Worm (Caenorhabditis elegans) whole organism, L4 larva: ENCODE measurements around the gene ins-12.

Source experiments
- aly-2 ChIP-seq: sonication (generic microtip); optimal IDR thresholded peaks from 2 replicates; lab custom pipeline; 2018; ENCODE audit warnings: missing biosample characterization, missing genetic modification characterization
- cey-2 ChIP-seq: sonication (generic microtip); optimal IDR thresholded peaks from 3 replicates; lab custom pipeline; 2017; ENCODE audit warnings: missing genetic modification characterization, mild to moderate bottlenecking, missing compliant biosample characterization, antibody characterized with exemption, borderline replicate concordance; ENCODE audit not compliant: insufficient read depth
- nhr-102 ChIP-seq: sonication (generic microtip); optimal IDR thresholded peaks from 2 replicates; lab custom pipeline; 2016; ENCODE audit warnings: mild to moderate bottlenecking, missing genetic modification characterization, moderate library complexity, missing compliant biosample characterization
- unc-130 ChIP-seq: sonication (generic microtip); optimal IDR thresholded peaks from 2 replicates; lab custom pipeline; 2016; ENCODE audit warnings: missing genetic modification reagents, missing genetic modification characterization, missing compliant biosample characterization
- unc-39 ChIP-seq: sonication (generic microtip); optimal IDR thresholded peaks from 2 replicates; lab custom pipeline; 2017; ENCODE audit warnings: missing biosample characterization, missing genetic modification characterization
- unc-62 ChIP-seq, 3 experiments: fragments of 150-350 bp in 1 of 3; sonication (generic microtip); optimal IDR thresholded peaks in 2 of 3; peaks in 1 of 3; 1 replicate in 1 of 3; 2 replicates in 2 of 3; lab custom pipeline; 2014 to 2017; ENCODE audit warnings: missing biosample characterization in 3 of 3, missing genetic modification characterization in 3 of 3, missing genetic modification reagents in 3 of 3, missing genotype in 1 of 3

- no peak for TF ChIP-seq unc-62 (GFP tag; optimal IDR thresholded peaks at IDR 0.05 in 1 of 2; lab: Kevin White, UChicago)
- no peak for TF ChIP-seq unc-62 (tag; optimal IDR thresholded peaks at IDR 0.05; lab: Kevin White, UChicago)
- TF ChIP-seq unc-39 = no peak
- no peak for TF ChIP-seq cey-2 (tag; lab: Kevin White, UChicago)
- TF ChIP-seq unc-130 (GFP tag; lab: Kevin White, UChicago) = no peak
- TF ChIP-seq nhr-102 = no peak
- no peak for TF ChIP-seq aly-2
Observed at ce11 chrII:5521411-5521810, 33.0 kb upstream of the ins-12 start, which contains the start of gene ZK177.12.
